Worm (Caenorhabditis elegans) whole organism, L4 larva: ENCODE measurements around the gene ZK666.8.

Experiments
- daf-16 ChIP-seq, 3 experiments: sonication (generic microtip); optimal IDR thresholded peaks; 2 replicates each; lab custom pipeline; 2016 to 2017; ENCODE audit warnings: missing genetic modification characterization in 3 of 3, missing genetic modification reagents in 3 of 3, mild to moderate bottlenecking in 2 of 3, missing compliant biosample characterization in 2 of 3, missing biosample characterization in 1 of 3, moderate library complexity in 1 of 3
- zag-1 ChIP-seq: fragments of 150-350 bp; optimal IDR thresholded peaks from 2 replicates; lab custom pipeline; 2014; ENCODE audit warnings: missing biosample characterization, missing genetic modification characterization
- zfp-3 ChIP-seq: fragments of 200-800 bp; sonication (Bioruptor generic); conservative IDR thresholded peaks from 2 replicates; pipeline ENCODE4 v1.3.6; 2022; ENCODE audit warnings: missing genetic modification reagents, missing genetic modification characterization, missing compliant biosample characterization

- TF ChIP-seq zfp-3 (GFP tag; lab: Robert Waterston, UW), result no peak
- no peak for TF ChIP-seq zag-1
- no peak for TF ChIP-seq daf-16 (GFP tag; optimal IDR thresholded peaks at IDR 0.05; lab: Kevin White, UChicago)
- TF ChIP-seq daf-16 (tag; optimal IDR thresholded peaks at IDR 0.05; lab: Kevin White, UChicago), result no peak
Measured at ce11 chrII:10476959-10477358, 16.0 kb downstream of the ZK666.8 start, which contains the start of gene ZK666.4.
